Worm (Caenorhabditis elegans) whole organism, L1 larva: ENCODE measurements around the gene R09E10.8.

ENCODE experiments used
- Y116A8C.19 ChIP-seq: sonication (generic microtip); optimal IDR thresholded peaks from 2 replicates; lab custom pipeline; 2016; ENCODE audit warnings: missing compliant biosample characterization, missing genetic modification characterization, borderline replicate concordance
- alr-1 ChIP-seq: fragments of 200-800 bp; sonication (Bioruptor generic); optimal IDR thresholded peaks from 2 replicates; lab custom pipeline; 2018; ENCODE audit warnings: borderline replicate concordance, mild to moderate bottlenecking, missing genetic modification characterization, missing compliant biosample characterization
- aly-2 ChIP-seq: fragments of 150-350 bp; optimal IDR thresholded peaks from 2 replicates; lab custom pipeline; 2014; ENCODE audit warnings: missing biosample characterization, missing genetic modification characterization
- blmp-1 ChIP-seq: fragments of 150-350 bp; optimal IDR thresholded peaks from 2 replicates; lab custom pipeline; 2014; ENCODE audit warnings: missing biosample characterization, missing genetic modification characterization
- ceh-8 ChIP-seq: fragments of 200-800 bp; sonication (Bioruptor generic); optimal IDR thresholded peaks from 2 replicates; lab custom pipeline; 2018; ENCODE audit warnings: mild to moderate bottlenecking, missing genetic modification characterization, moderate library complexity, missing compliant biosample characterization
- ceh-82 ChIP-seq, 3 experiments: fragments of 150-350 bp in 1 of 3; sonication (generic microtip) in 2 of 3; optimal IDR thresholded peaks; 2 replicates each; lab custom pipeline; 2014 to 2017; ENCODE audit warnings: missing biosample characterization in 3 of 3, missing genetic modification characterization in 3 of 3
- ceh-88 ChIP-seq: fragments of 200-800 bp; sonication (Bioruptor generic); IDR thresholded peaks from 2 replicates; pipeline ENCODE4 v1.3.6; 2022; ENCODE audit warnings: missing genetic modification characterization, missing compliant biosample characterization
- ces-1 ChIP-seq: fragments of 150-350 bp; optimal IDR thresholded peaks from 2 replicates; lab custom pipeline; 2014; ENCODE audit warnings: missing biosample characterization, missing genetic modification reagents, missing genetic modification characterization
- dpl-1 ChIP-seq, 3 experiments: fragments of 150-350 bp in 2 of 3; sonication (generic microtip) in 1 of 3; optimal IDR thresholded peaks; 2 replicates each; lab custom pipeline; 2014 to 2017; ENCODE audit warnings: missing biosample characterization in 3 of 3, missing genetic modification characterization in 3 of 3, missing genetic modification reagents in 3 of 3
- dsc-1 ChIP-seq: sonication (generic microtip); optimal IDR thresholded peaks from 2 replicates; lab custom pipeline; 2016; ENCODE audit warnings: mild to moderate bottlenecking, missing genetic modification characterization, missing compliant biosample characterization
- efl-1 ChIP-seq, 4 experiments: fragments of 150-350 bp; optimal IDR thresholded peaks in 3 of 4; peaks in 1 of 4; 1 replicate in 1 of 4; 2 replicates in 3 of 4; lab custom pipeline; 2014; ENCODE audit warnings: missing biosample characterization in 2 of 4, missing genetic modification characterization in 2 of 4, missing genetic modification reagents in 2 of 4
- efl-3 ChIP-seq: fragments of 200-800 bp; sonication (Bioruptor generic); optimal IDR thresholded peaks from 2 replicates; lab custom pipeline; 2018; ENCODE audit warnings: mild to moderate bottlenecking, missing genetic modification characterization, missing compliant biosample characterization
- egl-27 ChIP-seq, 2 experiments: fragments of 150-350 bp in 1 of 2; sonication (generic microtip); optimal IDR thresholded peaks; 3 replicates each; lab custom pipeline; 2017 to 2018; ENCODE audit warnings: missing biosample characterization in 2 of 2, missing genetic modification characterization in 2 of 2, missing genetic modification reagents in 2 of 2
- elt-2 ChIP-seq: sonication (generic microtip); optimal IDR thresholded peaks from 2 replicates; lab custom pipeline; 2016; ENCODE audit warnings: missing genetic modification characterization, mild to moderate bottlenecking, inconsistent platforms, missing compliant biosample characterization, missing genetic modification reagents
- ets-5 ChIP-seq: fragments of 200-800 bp; sonication (Bioruptor generic); IDR thresholded peaks from 2 replicates; pipeline ENCODE4 v1.3.6; 2022; ENCODE audit warnings: missing genetic modification characterization, missing compliant biosample characterization
- fkh-8 ChIP-seq: sonication (generic microtip); optimal IDR thresholded peaks from 2 replicates; lab custom pipeline; 2016; ENCODE audit warnings: mild to moderate bottlenecking, missing genetic modification characterization, missing compliant biosample characterization
- hlh-4 ChIP-seq: sonication (generic microtip); optimal IDR thresholded peaks from 2 replicates; lab custom pipeline; 2016; ENCODE audit warnings: mild to moderate bottlenecking, missing genetic modification characterization, missing compliant biosample characterization
- jun-1 ChIP-seq: fragments of 150-350 bp; optimal IDR thresholded peaks from 2 replicates; lab custom pipeline; 2014; ENCODE audit warnings: missing biosample characterization, missing genetic modification reagents, missing genetic modification characterization
- lin-14 ChIP-seq: fragments of 200-800 bp; sonication (Bioruptor generic); optimal IDR thresholded peaks from 2 replicates; lab custom pipeline; 2018; ENCODE audit warnings: mild to moderate bottlenecking, missing genetic modification characterization, moderate library complexity, missing compliant biosample characterization
- lin-35 ChIP-seq, 2 experiments: fragments of 150-350 bp; optimal IDR thresholded peaks; 2 replicates each; lab custom pipeline; 2014; ENCODE audit warnings: missing biosample characterization in 2 of 2, missing genetic modification characterization in 2 of 2, missing genetic modification reagents in 2 of 2
- lsy-2 ChIP-seq, 2 experiments: fragments of 150-350 bp; optimal IDR thresholded peaks; 2 replicates each; lab custom pipeline; 2014; ENCODE audit warnings: missing biosample characterization in 2 of 2, missing genetic modification characterization in 2 of 2
- mdl-1 ChIP-seq, 2 experiments: fragments of 150-350 bp; optimal IDR thresholded peaks; 2 replicates each; lab custom pipeline; 2014 to 2017; ENCODE audit warnings: missing biosample characterization in 2 of 2, missing genetic modification characterization in 2 of 2, inconsistent platforms in 1 of 2
- nhr-11 ChIP-seq: fragments of 150-350 bp; optimal IDR thresholded peaks from 2 replicates; lab custom pipeline; 2014; ENCODE audit warnings: missing biosample characterization, missing genetic modification characterization
- nhr-19 ChIP-seq: fragments of 200-800 bp; sonication (Bioruptor generic); conservative IDR thresholded peaks from 2 replicates; pipeline ENCODE4 v1.3.6; 2022; ENCODE audit warnings: missing genetic modification characterization, missing compliant biosample characterization
- nhr-20 ChIP-seq: sonication (generic microtip); optimal IDR thresholded peaks from 2 replicates; lab custom pipeline; 2016; ENCODE audit warnings: mild to moderate bottlenecking, missing genetic modification characterization, missing compliant biosample characterization
- nhr-28 ChIP-seq: fragments of 150-350 bp; optimal IDR thresholded peaks from 2 replicates; lab custom pipeline; 2014; ENCODE audit warnings: missing biosample characterization, missing genetic modification characterization
- nhr-47 ChIP-seq: sonication (generic microtip); optimal IDR thresholded peaks from 2 replicates; lab custom pipeline; 2016; ENCODE audit warnings: mild to moderate bottlenecking, missing genetic modification characterization, moderate library complexity, missing compliant biosample characterization
- nhr-71 ChIP-seq: sonication (generic microtip); optimal IDR thresholded peaks from 2 replicates; lab custom pipeline; 2016; ENCODE audit warnings: mild to moderate bottlenecking, missing genetic modification characterization, moderate library complexity, missing compliant biosample characterization
- nhr-76 ChIP-seq: sonication (generic microtip); optimal IDR thresholded peaks from 2 replicates; lab custom pipeline; 2017; ENCODE audit warnings: missing biosample characterization, missing genetic modification characterization
- nhr-77 ChIP-seq: fragments of 150-350 bp; optimal IDR thresholded peaks from 2 replicates; lab custom pipeline; 2014; ENCODE audit warnings: missing biosample characterization, missing genetic modification characterization
- pax-3 ChIP-seq: fragments of 200-800 bp; sonication (Bioruptor generic); optimal IDR thresholded peaks from 2 replicates; lab custom pipeline; 2018; ENCODE audit warnings: mild to moderate bottlenecking, missing genetic modification characterization, moderate library complexity, missing compliant biosample characterization
- pqm-1 ChIP-seq: sonication (generic microtip); optimal IDR thresholded peaks from 3 replicates; lab custom pipeline; 2017; ENCODE audit warnings: missing biosample characterization, missing genetic modification characterization
- rnt-1 ChIP-seq: sonication (generic microtip); optimal IDR thresholded peaks from 2 replicates; lab custom pipeline; 2016; ENCODE audit warnings: mild to moderate bottlenecking, missing genetic modification characterization, moderate library complexity, missing compliant biosample characterization
- skn-1 ChIP-seq: fragments of 150-350 bp; optimal IDR thresholded peaks from 2 replicates; lab custom pipeline; 2014; ENCODE audit warnings: missing biosample characterization, missing genetic modification characterization
- snu-23 ChIP-seq: sonication (generic microtip); optimal IDR thresholded peaks from 2 replicates; lab custom pipeline; 2016; ENCODE audit warnings: missing genetic modification characterization, missing compliant biosample characterization
- sox-4 ChIP-seq: sonication (generic microtip); optimal IDR thresholded peaks from 2 replicates; lab custom pipeline; 2016; ENCODE audit warnings: missing genetic modification characterization, missing compliant biosample characterization
- sptf-1 ChIP-seq: fragments of 150-350 bp; optimal IDR thresholded peaks from 2 replicates; lab custom pipeline; 2014; ENCODE audit warnings: missing biosample characterization, missing genetic modification characterization
- swsn-7 ChIP-seq: sonication (generic microtip); optimal IDR thresholded peaks from 2 replicates; lab custom pipeline; 2016; ENCODE audit warnings: missing genetic modification characterization, missing compliant biosample characterization
- unc-30 ChIP-seq: sonication (generic microtip); optimal IDR thresholded peaks from 2 replicates; lab custom pipeline; 2017; ENCODE audit warnings: missing biosample characterization, missing genetic modification characterization
- vab-15 ChIP-seq: sonication (generic microtip); optimal IDR thresholded peaks from 2 replicates; lab custom pipeline; 2017; ENCODE audit warnings: missing genotype, mild to moderate bottlenecking, missing genetic modification characterization, missing compliant biosample characterization
- xbp-1 ChIP-seq: sonication (generic microtip); optimal IDR thresholded peaks from 2 replicates; lab custom pipeline; 2016; ENCODE audit warnings: missing genetic modification characterization, missing compliant biosample characterization
- ztf-11 ChIP-seq, 2 experiments: sonication (generic microtip); optimal IDR thresholded peaks; 2 replicates each; lab custom pipeline; 2016 to 2017; ENCODE audit warnings: missing genetic modification characterization in 2 of 2, missing biosample characterization in 1 of 2, missing compliant biosample characterization in 1 of 2
- ztf-4 ChIP-seq: fragments of 150-350 bp; optimal IDR thresholded peaks from 2 replicates; lab custom pipeline; 2014; ENCODE audit warnings: missing biosample characterization, missing genetic modification characterization

Gene R09E10.8

ce11 chrIV:10341618-10342360 lies 31.6 kb upstream of the R09E10.8 start (continued):
- peak in 1 of 2 experiments; percentile 27 for TF ChIP-seq ztf-11 (tag; optimal IDR thresholded peaks at IDR 0.05; lab: Kevin White, UChicago)
- no peak for TF ChIP-seq nhr-77 (tag; lab: Kevin White, UChicago)
- no peak for TF ChIP-seq egl-27 (tag; optimal IDR thresholded peaks at IDR 0.05; lab: Kevin White, UChicago)
- no peak for TF ChIP-seq jun-1 (tag; lab: Kevin White, UChicago)
- peak; percentile 4 for TF ChIP-seq skn-1 (tag; lab: Kevin White, UChicago)
- TF ChIP-seq ceh-8 (GFP tag; lab: Kevin White, UChicago) = no peak
- peak; percentile 34 for TF ChIP-seq ces-1 (GFP tag; lab: Kevin White, UChicago)
- TF ChIP-seq nhr-20 (tag; lab: Kevin White, UChicago) = no peak
- TF ChIP-seq pqm-1 = no peak
- no peak for TF ChIP-seq efl-3 (GFP tag; lab: Kevin White, UChicago)
- TF ChIP-seq ets-5 = no peak
- no peak for TF ChIP-seq blmp-1 (tag; lab: Kevin White, UChicago)
- no peak for TF ChIP-seq Y116A8C.19 (tag; lab: Kevin White, UChicago)
- peak in 1 of 3 experiments; percentile 53 for TF ChIP-seq ceh-82 (tag; optimal IDR thresholded peaks at IDR 0.05; lab: Kevin White, UChicago)
- peak; percentile 9 for TF ChIP-seq lin-14 (GFP tag; lab: Kevin White, UChicago)
- TF ChIP-seq alr-1 (tag; lab: Kevin White, UChicago) = no peak
- TF ChIP-seq unc-30 (tag; lab: Kevin White, UChicago) = no peak

- TF ChIP-seq nhr-76 (no peak), hlh-4 (peak; percentile 29), ztf-4 (tag; lab: Kevin White, UChicago) (no peak), lsy-2 (tag; optimal IDR thresholded peaks at IDR 0.05; lab: Kevin White, UChicago) (peak in 1 of 2 experiments; percentile 22), aly-2 (no peak), fkh-8 (tag; lab: Kevin White, UChicago) (peak; percentile 86), lin-14 (GFP tag; lab: Kevin White, UChicago) (peak; percentile 25), swsn-7 (tag; lab: Kevin White, UChicago) (peak; percentile 4), lin-35 (GFP tag; optimal IDR thresholded peaks at IDR 0.05; lab: Kevin White, UChicago) (no peak), pax-3 (tag; lab: Kevin White, UChicago) (peak; percentile 46), ztf-11 (tag; optimal IDR thresholded peaks at IDR 0.05; lab: Kevin White, UChicago) (no peak), nhr-47 (peak; percentile 57), dsc-1 (tag; lab: Kevin White, UChicago) (peak; percentile 80), sox-4 (peak; percentile 3), dpl-1 (GFP tag; optimal IDR thresholded peaks at IDR 0.05; lab: Kevin White, UChicago) (no peak), xbp-1 (tag; lab: Kevin White, UChicago) (no peak), nhr-71 (tag; lab: Kevin White, UChicago) (peak; percentile 68), nhr-11 (tag; lab: Kevin White, UChicago) (no peak), nhr-28 (tag; lab: Kevin White, UChicago) (no peak), ceh-8 (GFP tag; lab: Kevin White, UChicago) (no peak)
These were observed 29.5 kb upstream of the R09E10.8 start for ce11 chrIV:10339701-10340100.

ce11 chrIV:10337286-10337685 lies 27.1 kb upstream of the R09E10.8 start:
- no peak for TF ChIP-seq pax-3 (tag; lab: Kevin White, UChicago)

ce11 chrIV:10331882-10332281 lies 21.7 kb upstream of the R09E10.8 start:
- TF ChIP-seq snu-23 (GFP tag; lab: Kevin White, UChicago) = no peak
- no peak for TF ChIP-seq sptf-1 (tag; lab: Kevin White, UChicago)
- peak in 1 of 2 experiments; percentile 26 for TF ChIP-seq lin-35 (GFP tag; optimal IDR thresholded peaks at IDR 0.05; lab: Kevin White, UChicago)
- TF ChIP-seq vab-15 (tag; lab: Kevin White, UChicago) = no peak
- no peak for TF ChIP-seq lsy-2 (tag; optimal IDR thresholded peaks at IDR 0.05; lab: Kevin White, UChicago)
- peak; percentile 45 for TF ChIP-seq lin-14 (GFP tag; lab: Kevin White, UChicago)
- no peak for TF ChIP-seq efl-1 (optimal IDR thresholded peaks at IDR 0.05; lab: Kevin White, UChicago)
- TF ChIP-seq efl-1 (GFP tag; optimal IDR thresholded peaks at IDR 0.05 in 1 of 2; lab: Kevin White, UChicago) = peak in 1 of 2 experiments; percentile 22
- peak; percentile 29 for TF ChIP-seq nhr-77 (tag; lab: Kevin White, UChicago)
- no peak for TF ChIP-seq sox-4
- no peak for TF ChIP-seq nhr-19 (GFP tag; lab: Robert Waterston, UW)
- TF ChIP-seq fkh-8 (tag; lab: Kevin White, UChicago) = peak; percentile 32
- TF ChIP-seq mdl-1 (tag; optimal IDR thresholded peaks at IDR 0.05; lab: Kevin White, UChicago) = peak in 1 of 2 experiments; percentile 17
- no peak for TF ChIP-seq Y116A8C.19 (tag; lab: Kevin White, UChicago)
- TF ChIP-seq rnt-1 (tag; lab: Kevin White, UChicago) = no peak
- TF ChIP-seq elt-2 = peak; percentile 71
- TF ChIP-seq ceh-88 (GFP tag; lab: Robert Waterston, UW) = no peak
